Fruit fly (Drosophila melanogaster): ENCODE data around the gene Jig.

The Jig gene

dm6 chr3R:14542038-14542437 lies 18.7 kb upstream of the Jig start (continued):
- TF ChIP-seq btn (GFP tag; optimal IDR thresholded peaks at IDR 0.05) = no peak
- TF ChIP-seq Hr78 (GFP tag; optimal IDR thresholded peaks at IDR 0.05) = no peak
- peak in 1 of 2 experiments; percentile 36 for TF ChIP-seq eve (GFP tag; optimal IDR thresholded peaks at IDR 0.05)
- TF ChIP-seq Bteb2 (GFP tag; optimal IDR thresholded peaks at IDR 0.05) = no peak
- TF ChIP-seq pho (GFP tag; optimal IDR thresholded peaks at IDR 0.05) = no peak
- TF ChIP-seq otp (GFP tag; IDR thresholded peaks at IDR 0.05) = no peak
- TF ChIP-seq CG7372 (GFP tag; IDR thresholded peaks at IDR 0.05) = peak; percentile 79
- no peak for TF ChIP-seq CG11723 (GFP tag; optimal IDR thresholded peaks at IDR 0.05)
- TF ChIP-seq CG18599 (GFP tag; optimal IDR thresholded peaks at IDR 0.05) = peak; percentile 46
- TF ChIP-seq stc (GFP tag; IDR thresholded peaks at IDR 0.05) = peak; percentile 16; the same call in 1 of the 2 replicates
- TF ChIP-seq Deaf1 (tag; optimal IDR thresholded peaks at IDR 0.05) = no peak
- peak; percentile 21; the same call in 1 of the 2 replicates for TF ChIP-seq HLH3B (GFP tag; IDR thresholded peaks at IDR 0.05)
- TF ChIP-seq ERR (GFP tag; optimal IDR thresholded peaks at IDR 0.05) = no peak
- TF ChIP-seq Hr39 (optimal IDR thresholded peaks at IDR 0.05) = no peak
- TF ChIP-seq Dad (GFP tag; optimal IDR thresholded peaks at IDR 0.05) = no peak
- TF ChIP-seq Dek (tag; optimal IDR thresholded peaks at IDR 0.05) = no peak
- no peak for TF ChIP-seq mam (GFP tag; optimal IDR thresholded peaks at IDR 0.05)
- TF ChIP-seq gro (GFP tag; optimal IDR thresholded peaks at IDR 0.05) = peak; percentile 17
- no peak for TF ChIP-seq CG12942 (GFP tag; optimal IDR thresholded peaks at IDR 0.05)
- TF ChIP-seq Hsf (GFP tag; optimal IDR thresholded peaks at IDR 0.05) = peak; percentile 12
- TF ChIP-seq Meics (GFP tag; optimal IDR thresholded peaks at IDR 0.05) = peak; percentile 45
- no peak for TF ChIP-seq CG11398 (GFP tag; optimal IDR thresholded peaks at IDR 0.05)
- TF ChIP-seq Stat92E (GFP tag; optimal IDR thresholded peaks at IDR 0.05) = no peak
- TF ChIP-seq B-H2 (GFP tag; optimal IDR thresholded peaks at IDR 0.05) = no peak
- TF ChIP-seq CG13123 (GFP tag; optimal IDR thresholded peaks at IDR 0.05) = no peak
- no peak for TF ChIP-seq sc (optimal IDR thresholded peaks at IDR 0.05)
- no peak for TF ChIP-seq sc (GFP tag; optimal IDR thresholded peaks at IDR 0.05)
- no peak for TF ChIP-seq pum (GFP tag; optimal IDR thresholded peaks at IDR 0.05)
- no peak for TF ChIP-seq Gsc (GFP tag; IDR thresholded peaks at IDR 0.05)
- no peak for TF ChIP-seq luna (GFP tag; optimal IDR thresholded peaks at IDR 0.05)
- no peak for TF ChIP-seq slou (GFP tag; optimal IDR thresholded peaks at IDR 0.05)
- no peak for TF ChIP-seq grn (GFP tag; optimal IDR thresholded peaks at IDR 0.05)
- no peak for TF ChIP-seq Mad (GFP tag; optimal IDR thresholded peaks at IDR 0.05)
- peak; percentile 20; the same call in 1 of the 2 replicates for TF ChIP-seq lmd (GFP tag; IDR thresholded peaks at IDR 0.05)
- no peak for TF ChIP-seq fru (optimal IDR thresholded peaks at IDR 0.05)
- no peak for TF ChIP-seq eyg (GFP tag; optimal IDR thresholded peaks at IDR 0.05)
- TF ChIP-seq sd (tag; optimal IDR thresholded peaks at IDR 0.05) = no peak
- TF ChIP-seq chn (GFP tag; optimal IDR thresholded peaks at IDR 0.05) = no peak
- TF ChIP-seq az2 (GFP tag; optimal IDR thresholded peaks at IDR 0.05) = no peak
- peak; percentile 16 for TF ChIP-seq CoRest (tag; optimal IDR thresholded peaks at IDR 0.05)
- no peak for TF ChIP-seq CG2875 (GFP tag; optimal IDR thresholded peaks at IDR 0.05)
- peak; percentile 37 for TF ChIP-seq Sox102F (GFP tag; optimal IDR thresholded peaks at IDR 0.05)
- no peak for TF ChIP-seq CG13894 (tag; optimal IDR thresholded peaks at IDR 0.05)
- TF ChIP-seq Oli (tag; optimal IDR thresholded peaks at IDR 0.05) = peak; percentile 9
- TF ChIP-seq peb (GFP tag; IDR thresholded peaks at IDR 0.05) = no peak
- TF ChIP-seq row (GFP tag; IDR thresholded peaks at IDR 0.05) = peak; percentile 56; the same call in 2 of the 3 replicates
- TF ChIP-seq ATbp (GFP tag; optimal IDR thresholded peaks at IDR 0.05) = no peak
- no peak for TF ChIP-seq Xrp1 (GFP tag; IDR thresholded peaks at IDR 0.05)
- no peak for TF ChIP-seq NK7.1 (GFP tag; optimal IDR thresholded peaks at IDR 0.05)
- no peak for TF ChIP-seq CG12236 (GFP tag; optimal IDR thresholded peaks at IDR 0.05)
- TF ChIP-seq CG17385 (GFP tag; optimal IDR thresholded peaks at IDR 0.05) = no peak
- no peak for TF ChIP-seq Pdp1 (GFP tag; optimal IDR thresholded peaks at IDR 0.05)
- no peak for TF ChIP-seq CG31441 (GFP tag; IDR thresholded peaks at IDR 0.05)
